Fruit fly (Drosophila melanogaster): ENCODE data around the gene pn.
A peak's percentile ranks its signal among the peaks of the same experiment; 100 is the strongest.

The pn gene

DNA sequence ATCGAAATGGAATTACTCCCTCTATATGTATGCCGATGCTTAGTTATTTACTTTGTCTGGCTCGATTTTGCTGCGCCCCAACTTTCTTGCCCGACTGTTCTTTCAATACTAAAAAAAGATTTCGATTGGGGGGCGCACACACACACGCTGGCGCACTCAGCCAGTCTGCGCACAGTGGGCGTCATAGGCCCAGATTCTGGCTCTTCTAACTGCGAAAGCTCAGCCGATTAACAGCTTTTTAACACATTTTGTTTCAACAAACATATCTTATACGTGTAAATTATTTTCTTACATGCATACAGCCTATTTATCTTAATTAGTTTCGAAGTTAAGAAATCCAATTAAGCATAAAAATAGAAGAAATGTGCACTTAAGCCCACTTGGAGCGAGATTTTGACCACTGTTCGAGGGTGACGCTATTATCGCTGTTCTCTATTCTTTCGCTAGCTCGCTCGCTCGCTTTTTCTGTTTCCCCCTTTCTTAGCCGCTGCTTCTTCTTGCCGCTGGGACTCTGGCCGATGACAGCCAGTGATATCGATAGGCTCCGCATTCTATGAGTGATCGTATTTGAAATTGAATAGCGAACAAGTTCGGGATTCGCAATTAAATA is 41.3 kb downstream of the pn start, which contains the start of gene Vinc (continued):
- TF ChIP-seq vri (GFP tag; optimal IDR thresholded peaks at IDR 0.05) (peak; percentile 56), CG4318 (GFP tag; optimal IDR thresholded peaks at IDR 0.05) (no peak), ss (GFP tag; optimal IDR thresholded peaks at IDR 0.05) (peak; percentile 89 to 93), CG7368 (GFP tag; optimal IDR thresholded peaks at IDR 0.05) (peak; percentile 93), OdsH (GFP tag; optimal IDR thresholded peaks at IDR 0.05) (no peak), pdm3 (GFP tag; optimal IDR thresholded peaks at IDR 0.05) (no peak), Ets96B (tag; optimal IDR thresholded peaks at IDR 0.05) (peak; percentile 90), CG8119 (GFP tag; IDR thresholded peaks at IDR 0.05) (peak; percentile 84), CG8632 (GFP tag; optimal IDR thresholded peaks at IDR 0.05) (peak; percentile 84)

DNA sequence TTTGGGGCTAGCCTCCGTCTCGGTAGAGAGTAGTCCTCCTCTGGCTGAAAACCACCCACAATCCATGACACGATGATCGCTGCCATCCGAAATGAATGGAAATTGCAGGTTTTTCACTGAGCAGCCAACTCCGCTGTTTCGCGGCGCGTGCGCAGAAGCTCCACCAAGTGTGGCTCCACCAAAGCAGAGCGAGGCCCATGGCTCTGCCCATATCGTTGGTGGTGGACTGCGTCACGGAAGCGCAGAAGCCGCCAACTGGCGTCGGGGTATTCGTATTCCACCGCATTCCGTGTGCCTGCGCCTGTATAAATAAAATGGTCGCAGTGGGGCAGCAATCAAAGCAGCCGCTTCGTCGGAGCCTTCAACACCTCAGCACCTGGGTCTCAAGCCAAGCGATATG is 42.4 kb downstream of the pn start, which contains the start of gene CG14052:
TSS of gene CG14052 (plus strand) at position 301 of the 400 bp plus-strand sequence.
- TF ChIP-seq Met (GFP tag; optimal IDR thresholded peaks at IDR 0.05) = no peak
- no peak for TF ChIP-seq CG3919 (GFP tag; optimal IDR thresholded peaks at IDR 0.05)
- no peak for TF ChIP-seq Hr38 (GFP tag; optimal IDR thresholded peaks at IDR 0.05)
- no peak for TF ChIP-seq CG15336 (GFP tag; IDR thresholded peaks at IDR 0.05)
- no peak for TF ChIP-seq Gug (GFP tag; IDR thresholded peaks at IDR 0.05)
- no peak for TF ChIP-seq Ets21C (GFP tag; optimal IDR thresholded peaks at IDR 0.05)
- TF ChIP-seq CG16779 (tag; optimal IDR thresholded peaks at IDR 0.05) = no peak
- no peak for TF ChIP-seq fd85E (GFP tag; optimal IDR thresholded peaks at IDR 0.05)
- TF ChIP-seq CG6276 (GFP tag; optimal IDR thresholded peaks at IDR 0.05) = no peak
- TF ChIP-seq CG3032 (tag; optimal IDR thresholded peaks at IDR 0.05) = no peak
- TF ChIP-seq Eip75B (GFP tag; optimal IDR thresholded peaks at IDR 0.05) = no peak
- no peak for TF ChIP-seq fd59A (GFP tag; optimal IDR thresholded peaks at IDR 0.05)
- no peak for TF ChIP-seq net (GFP tag; optimal IDR thresholded peaks at IDR 0.05)
- no peak for TF ChIP-seq Sox102F (GFP tag; optimal IDR thresholded peaks at IDR 0.05)
- TF ChIP-seq CG6854 (GFP tag; optimal IDR thresholded peaks at IDR 0.05) = no peak
- no peak for TF ChIP-seq fkh (GFP tag; optimal IDR thresholded peaks at IDR 0.05)
- no peak for TF ChIP-seq vri (GFP tag; optimal IDR thresholded peaks at IDR 0.05)
- no peak for TF ChIP-seq cyc (GFP tag; optimal IDR thresholded peaks at IDR 0.05)

- TF ChIP-seq CG6792 (GFP tag; optimal IDR thresholded peaks at IDR 0.05) (no peak), CG15336 (GFP tag; IDR thresholded peaks at IDR 0.05) (0 out of 2 replicates have a peak, but pooled peaks have one; percentile 17), Ets96B (tag; optimal IDR thresholded peaks at IDR 0.05) (no peak), CG34406 (GFP tag; optimal IDR thresholded peaks at IDR 0.05) (no peak), CG3032 (tag; optimal IDR thresholded peaks at IDR 0.05) (no peak), spab (GFP tag; optimal IDR thresholded peaks at IDR 0.05) (no peak)
These were observed 44.1 kb downstream of the pn start, which contains the start of gene pcx for dm6 chrX:2225138-2225537. TSS of gene pcx (plus strand) at chrX:2225296.

Measured in whole organism, prepupa.